Fruit fly (Drosophila melanogaster) whole organism, pupa: Measurements from ENCODE around the gene CG34148.
A peak's percentile ranks its signal among the peaks of the same experiment; 100 is the strongest.

Source experiments
- CG10348 ChIP-seq: fragments of 200-800 bp; sonication (Bioruptor generic); IDR thresholded peaks from 2 replicates; pipeline ENCODE4 v1.3.6; 2022; ENCODE audit warnings: missing biosample characterization, missing genetic modification characterization
- CG14655 ChIP-seq: fragments of 200-800 bp; sonication (Bioruptor generic); optimal IDR thresholded peaks from 3 replicates; lab custom pipeline; 2017; ENCODE audit warnings: mild to moderate bottlenecking, missing biosample characterization, missing genetic modification reagents, missing genetic modification characterization
- CG15710 ChIP-seq: fragments of 200-800 bp; sonication (Bioruptor generic); optimal IDR thresholded peaks from 2 replicates; lab custom pipeline; 2018; ENCODE audit warnings: missing biosample characterization, mild to moderate bottlenecking, missing genetic modification characterization, moderate library complexity
- CG8159 ChIP-seq: fragments of 200-800 bp; sonication (Bioruptor generic); optimal IDR thresholded peaks from 3 replicates; lab custom pipeline; 2018; ENCODE audit warnings: missing biosample characterization, mild to moderate bottlenecking, missing genetic modification characterization, moderate library complexity
- CG8301 ChIP-seq: fragments of 200-800 bp; sonication (Bioruptor generic); optimal IDR thresholded peaks from 2 replicates; lab custom pipeline; 2018; ENCODE audit warnings: missing biosample characterization, mild to moderate bottlenecking, missing genetic modification characterization
- CG9948 ChIP-seq: fragments of 200-800 bp; sonication (Bioruptor generic); optimal IDR thresholded peaks from 2 replicates; lab custom pipeline; 2018; ENCODE audit warnings: missing biosample characterization, mild to moderate bottlenecking, missing genetic modification characterization, moderate library complexity
- EcR ChIP-seq: fragments of 200-800 bp; sonication (Bioruptor generic); optimal IDR thresholded peaks from 3 replicates; lab custom pipeline; 2019; ENCODE audit warnings: missing biosample characterization, missing genetic modification characterization, mild to moderate bottlenecking, moderate library complexity, missing genetic modification reagents

DNA sequence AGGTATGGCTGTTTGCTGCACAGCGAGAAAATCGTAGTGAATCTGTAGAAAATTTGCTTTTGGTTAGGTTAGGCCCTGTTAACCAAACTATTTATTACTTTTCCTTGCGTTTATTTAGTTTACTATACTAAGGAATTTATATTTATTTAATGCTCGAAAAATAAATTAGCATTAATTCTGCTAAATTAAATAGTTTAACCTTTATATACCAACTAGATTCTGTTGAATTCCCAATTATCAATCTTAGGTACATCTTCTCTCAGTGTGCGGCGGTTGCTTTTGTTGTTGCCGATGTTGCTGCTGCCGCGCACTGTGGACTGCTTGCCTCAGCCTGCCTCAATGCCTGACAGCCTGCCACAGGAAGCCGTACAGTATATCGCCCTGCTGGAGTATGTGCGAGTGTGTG lies 20.7 kb upstream of the CG34148 start:
- peak; percentile 72 for TF ChIP-seq CG15710 (tag; lab: Kevin White, UChicago)
- peak; percentile 79 for TF ChIP-seq CG8301 (tag; lab: Kevin White, UChicago)
- TF ChIP-seq CG8159 (tag; lab: Kevin White, UChicago): peak; percentile 87
- no peak for TF ChIP-seq EcR
- no peak for TF ChIP-seq CG10348 (GFP tag; lab: Robert Waterston, UW)
- TF ChIP-seq CG14655 (GFP tag; lab: Kevin White, UChicago): peak; percentile 89
- peak; percentile 76 for TF ChIP-seq CG9948 (tag; lab: Kevin White, UChicago)
